Worm (Caenorhabditis elegans) whole organism, young adult: ENCODE data around the gene lipl-6.
A peak's percentile ranks its signal among the peaks of the same experiment; 100 is the strongest.

Experiments used
- B0019.2 ChIP-seq: fragments of 200-800 bp; sonication (Bioruptor generic); conservative IDR thresholded peaks from 2 replicates; pipeline ENCODE4 v1.3.6; 2022; ENCODE audit warnings: missing genetic modification reagents, missing genetic modification characterization, missing compliant biosample characterization
- B0336.3 ChIP-seq: fragments of 200-800 bp; sonication (Bioruptor generic); IDR thresholded peaks from 2 replicates; pipeline ENCODE4 v1.3.6; 2022; ENCODE audit warnings: missing genetic modification characterization, missing compliant biosample characterization
- C17E4.6 ChIP-seq: fragments of 200-800 bp; sonication (Bioruptor generic); IDR thresholded peaks from 2 replicates; pipeline ENCODE4 v1.3.6; 2022; ENCODE audit warnings: missing genetic modification reagents, missing genetic modification characterization, missing compliant biosample characterization
- F22D6.2 ChIP-seq: sonication (generic microtip); optimal IDR thresholded peaks from 2 replicates; lab custom pipeline; 2016; ENCODE audit warnings: mild to moderate bottlenecking, missing genetic modification characterization, missing compliant biosample characterization
- F52B5.7 ChIP-seq: sonication (generic microtip); optimal IDR thresholded peaks from 2 replicates; lab custom pipeline; 2016; ENCODE audit warnings: mild to moderate bottlenecking, missing genetic modification characterization, missing compliant biosample characterization
- K11D2.4 ChIP-seq: fragments of 200-800 bp; sonication (Bioruptor generic); IDR thresholded peaks from 2 replicates; pipeline ENCODE4 v1.3.6; 2022; ENCODE audit warnings: missing genetic modification reagents, missing genetic modification characterization, missing compliant biosample characterization
- T07F8.4 ChIP-seq: sonication (generic microtip); optimal IDR thresholded peaks from 2 replicates; lab custom pipeline; 2016; ENCODE audit warnings: mild to moderate bottlenecking, missing genetic modification characterization, moderate library complexity, missing compliant biosample characterization
- T26A5.8 ChIP-seq: sonication (generic microtip); optimal IDR thresholded peaks from 2 replicates; lab custom pipeline; 2016; ENCODE audit warnings: missing genetic modification characterization, missing compliant biosample characterization
- Y67H2A.10 ChIP-seq: fragments of 200-800 bp; sonication (Bioruptor generic); conservative IDR thresholded peaks from 2 replicates; pipeline ENCODE4 v1.3.6; 2022; ENCODE audit warnings: missing genetic modification reagents, missing genetic modification characterization, missing compliant biosample characterization
- akir-1 ChIP-seq: fragments of 200-800 bp; sonication (Bioruptor generic); optimal IDR thresholded peaks from 2 replicates; lab custom pipeline; 2018; ENCODE audit warnings: mild to moderate bottlenecking, missing genetic modification characterization, moderate library complexity, missing compliant biosample characterization
- aptf-2 ChIP-seq: fragments of 200-800 bp; sonication (Bioruptor generic); conservative IDR thresholded peaks from 2 replicates; pipeline ENCODE4 v1.3.6; 2022; ENCODE audit warnings: missing genetic modification reagents, missing genetic modification characterization, missing compliant biosample characterization
- aptf-3 ChIP-seq: fragments of 200-800 bp; sonication (Bioruptor generic); IDR thresholded peaks from 2 replicates; pipeline ENCODE4 v1.3.6; 2022; ENCODE audit warnings: missing genetic modification characterization, missing compliant biosample characterization
- bed-1 ChIP-seq: fragments of 200-800 bp; sonication (Bioruptor generic); IDR thresholded peaks from 2 replicates; pipeline ENCODE4 v1.3.6; 2022; ENCODE audit warnings: missing genetic modification reagents, missing genetic modification characterization, missing compliant biosample characterization
- cebp-1 ChIP-seq, 2 experiments: fragments of 200-800 bp in 1 of 2; sonication (Bioruptor generic) in 1 of 2; sonication (generic microtip) in 1 of 2; IDR thresholded peaks in 1 of 2; optimal IDR thresholded peaks in 1 of 2; 2 replicates each; pipeline versions ENCODE4 v1.3.6 to Lab custom; 2017 to 2022; ENCODE audit warnings: missing compliant biosample characterization in 2 of 2, missing genetic modification characterization in 2 of 2, mild to moderate bottlenecking in 1 of 2, missing genetic modification reagents in 1 of 2, moderate library complexity in 1 of 2
- cebp-2 ChIP-seq: fragments of 200-800 bp; sonication (Bioruptor generic); IDR thresholded peaks from 2 replicates; pipeline ENCODE4 v1.3.6; 2022; ENCODE audit warnings: missing genetic modification characterization, missing compliant biosample characterization
- dox-1 ChIP-seq: fragments of 200-800 bp; sonication (Bioruptor generic); IDR thresholded peaks from 2 replicates; pipeline ENCODE4 v1.3.6; 2022; ENCODE audit warnings: missing genetic modification reagents, missing genetic modification characterization, missing compliant biosample characterization
- ets-4 ChIP-seq: fragments of 200-800 bp; sonication (Bioruptor generic); optimal IDR thresholded peaks from 2 replicates; lab custom pipeline; 2018; ENCODE audit warnings: mild to moderate bottlenecking, missing genetic modification characterization, missing compliant biosample characterization
- hmg-1.2 ChIP-seq: fragments of 200-800 bp; sonication (Bioruptor generic); IDR thresholded peaks from 2 replicates; pipeline ENCODE4 v1.3.6; 2022; ENCODE audit warnings: missing genetic modification reagents, missing genetic modification characterization, missing compliant biosample characterization
- hrde-1 ChIP-seq: sonication (generic microtip); optimal IDR thresholded peaks from 2 replicates; lab custom pipeline; 2016; ENCODE audit warnings: missing genetic modification characterization, mild to moderate bottlenecking, missing compliant biosample characterization, moderate library complexity, missing genotype, missing genetic modification reagents, borderline replicate concordance
- let-526 ChIP-seq: fragments of 200-800 bp; sonication (Bioruptor generic); IDR thresholded peaks from 2 replicates; pipeline ENCODE4 v1.3.6; 2022; ENCODE audit warnings: missing genetic modification reagents, missing genetic modification characterization, missing compliant biosample characterization
- let-607 ChIP-seq, 2 experiments: fragments of 200-800 bp in 1 of 2; sonication (Bioruptor generic) in 1 of 2; sonication (generic microtip) in 1 of 2; optimal IDR thresholded peaks; 2 replicates each; lab custom pipeline; 2016 to 2018; ENCODE audit warnings: mild to moderate bottlenecking in 2 of 2, missing compliant biosample characterization in 2 of 2, missing genetic modification characterization in 2 of 2, moderate library complexity in 2 of 2, missing genotype in 1 of 2
- lin-35 ChIP-seq, 3 experiments: fragments of 150-350 bp in 2 of 3; sonication (generic microtip) in 1 of 3; optimal IDR thresholded peaks; 2 replicates each; lab custom pipeline; 2014 to 2018; ENCODE audit warnings: missing biosample characterization in 3 of 3, missing genetic modification characterization in 3 of 3, missing genetic modification reagents in 3 of 3
- lir-1 ChIP-seq: fragments of 200-800 bp; sonication (Bioruptor generic); conservative IDR thresholded peaks from 2 replicates; pipeline ENCODE4 v1.3.6; 2022; ENCODE audit warnings: missing genetic modification reagents, missing genetic modification characterization, missing compliant biosample characterization
- nfya-2 ChIP-seq: fragments of 200-800 bp; sonication (Bioruptor generic); IDR thresholded peaks from 2 replicates; pipeline ENCODE4 v1.3.6; 2022; ENCODE audit warnings: missing genetic modification reagents, missing genetic modification characterization, missing compliant biosample characterization
- nhr-120 ChIP-seq: fragments of 200-800 bp; sonication (Bioruptor generic); IDR thresholded peaks from 2 replicates; pipeline ENCODE4 v1.3.6; 2022; ENCODE audit warnings: missing genetic modification characterization, missing compliant biosample characterization
- nhr-179 ChIP-seq: sonication (generic microtip); optimal IDR thresholded peaks from 2 replicates; lab custom pipeline; 2016; ENCODE audit warnings: mild to moderate bottlenecking, missing genetic modification characterization, missing compliant biosample characterization
- pbrm-1 ChIP-seq: fragments of 200-800 bp; sonication (Bioruptor generic); IDR thresholded peaks from 2 replicates; pipeline ENCODE4 v1.3.6; 2022; ENCODE audit warnings: missing genetic modification reagents, missing genetic modification characterization, missing compliant biosample characterization
- pha-4 ChIP-seq: fragments of 150-350 bp; sonication (generic microtip); optimal IDR thresholded peaks from 2 replicates; lab custom pipeline; 2014; ENCODE audit warnings: missing biosample characterization, missing genetic modification reagents, missing genetic modification characterization
- repo-1 ChIP-seq: sonication (generic microtip); optimal IDR thresholded peaks from 2 replicates; lab custom pipeline; 2017; ENCODE audit warnings: mild to moderate bottlenecking, missing genetic modification characterization, missing compliant biosample characterization
- snpc-3.4 ChIP-seq: sonication (generic microtip); optimal IDR thresholded peaks from 2 replicates; lab custom pipeline; 2017; ENCODE audit warnings: missing genetic modification characterization, mild to moderate bottlenecking, missing compliant biosample characterization, antibody characterized with exemption, moderate library complexity, missing genotype, missing genetic modification reagents
- snpc-4 ChIP-seq, 5 experiments: fragments of 150-350 bp in 1 of 5; sonication (generic microtip) in 4 of 5; optimal IDR thresholded peaks; 2 replicates each; lab custom pipeline; 2014 to 2018; ENCODE audit warnings: missing genetic modification characterization in 5 of 5, missing biosample characterization in 3 of 5, antibody characterized with exemption in 2 of 5, mild to moderate bottlenecking in 2 of 5, missing compliant biosample characterization in 2 of 5, missing genotype in 2 of 5, moderate library complexity in 2 of 5, missing genetic modification reagents in 1 of 5
- somi-1 ChIP-seq: fragments of 200-800 bp; sonication (Bioruptor generic); optimal IDR thresholded peaks from 2 replicates; lab custom pipeline; 2018; ENCODE audit warnings: mild to moderate bottlenecking, missing genetic modification characterization, missing compliant biosample characterization
- sptf-2 ChIP-seq: fragments of 200-800 bp; sonication (Bioruptor generic); optimal IDR thresholded peaks from 2 replicates; lab custom pipeline; 2018; ENCODE audit warnings: mild to moderate bottlenecking, missing genetic modification characterization, missing compliant biosample characterization
- tbp1 ChIP-seq: fragments of 200-800 bp; sonication (Bioruptor generic); optimal IDR thresholded peaks from 2 replicates; lab custom pipeline; 2018; ENCODE audit warnings: mild to moderate bottlenecking, missing genetic modification characterization, missing compliant biosample characterization
- tlf-1 ChIP-seq: fragments of 200-800 bp; sonication (Bioruptor generic); optimal IDR thresholded peaks from 2 replicates; lab custom pipeline; 2018; ENCODE audit warnings: mild to moderate bottlenecking, missing genetic modification characterization, missing compliant biosample characterization
- unc-130 ChIP-seq: sonication (generic microtip); optimal IDR thresholded peaks from 2 replicates; lab custom pipeline; 2016; ENCODE audit warnings: missing genetic modification reagents, missing genetic modification characterization, missing compliant biosample characterization
- unc-62 ChIP-seq: fragments of 150-350 bp; optimal IDR thresholded peaks from 2 replicates; lab custom pipeline; 2014; ENCODE audit warnings: missing biosample characterization, missing genetic modification reagents, missing genetic modification characterization
- ztf-26 ChIP-seq: sonication (generic microtip); optimal IDR thresholded peaks from 2 replicates; lab custom pipeline; 2017; ENCODE audit warnings: missing genetic modification characterization, missing compliant biosample characterization
- ztf-6 ChIP-seq: fragments of 200-800 bp; sonication (Bioruptor generic); IDR thresholded peaks from 2 replicates; pipeline ENCODE4 v1.3.6; 2022; ENCODE audit warnings: missing genetic modification reagents, missing genetic modification characterization, missing compliant biosample characterization

The lipl-6 gene

DNA sequence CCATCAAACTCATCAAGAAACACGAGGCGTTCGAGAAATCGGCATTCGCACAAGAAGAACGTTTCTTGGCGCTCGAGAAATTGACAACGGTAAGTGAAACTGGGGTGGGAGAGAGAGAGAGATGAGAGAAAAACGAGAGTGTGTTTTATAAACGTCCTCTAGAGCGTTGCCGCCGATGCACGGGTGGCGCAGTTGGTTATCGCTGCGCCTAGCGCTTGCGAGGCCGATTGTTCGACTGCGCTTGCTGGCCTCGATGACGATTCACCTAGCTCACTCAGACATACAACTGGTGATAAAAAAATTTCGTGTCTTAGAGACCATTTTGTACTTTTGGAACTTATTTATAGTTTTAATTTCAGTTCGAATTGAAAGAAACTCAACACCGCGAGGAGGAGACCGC is 45.3 kb downstream of the lipl-6 start (continued):
- TF ChIP-seq T07F8.4 (tag; lab: Kevin White, UChicago) (peak; percentile 66), pbrm-1 (GFP tag; lab: Robert Waterston, UW) (peak; percentile 69; the same call in 1 of the 2 replicates), akir-1 (GFP tag; lab: Kevin White, UChicago) (no peak), nhr-120 (GFP tag; lab: Robert Waterston, UW) (no peak), Y67H2A.10 (GFP tag; lab: Robert Waterston, UW) (0 out of 2 replicates have a peak, but pooled peaks have one; percentile 15), ets-4 (GFP tag; lab: Kevin White, UChicago) (peak; percentile 56), lir-1 (no peak), F52B5.7 (tag; lab: Kevin White, UChicago) (peak; percentile 68), B0019.2 (GFP tag; lab: Robert Waterston, UW) (no peak), F22D6.2 (tag; lab: Kevin White, UChicago) (no peak), ztf-6 (GFP tag; lab: Robert Waterston, UW) (no peak), dox-1 (GFP tag; lab: Robert Waterston, UW) (peak; percentile 84), let-607 (tag; optimal IDR thresholded peaks at IDR 0.05; lab: Kevin White, UChicago) (peak in 1 of 2 experiments; percentile 52), K11D2.4 (GFP tag; lab: Robert Waterston, UW) (no peak), unc-62 (no peak), nfya-2 (GFP tag; lab: Robert Waterston, UW) (no peak), hrde-1 (tag; lab: Kevin White, UChicago) (peak; percentile 78), aptf-2 (GFP tag; lab: Robert Waterston, UW) (0 out of 2 replicates have a peak, but pooled peaks have one; percentile 26), B0336.3 (GFP tag; lab: Robert Waterston, UW) (peak; percentile 50; the same call in 1 of the 2 replicates), C17E4.6 (GFP tag; lab: Robert Waterston, UW) (no peak), cebp-1 (GFP tag; IDR thresholded peaks at IDR 0.05; lab: Robert Waterston, UW) (no peak), cebp-1 (tag; optimal IDR thresholded peaks at IDR 0.05; lab: Kevin White, UChicago) (peak; percentile 70), unc-130 (no peak), cebp-2 (no peak), sptf-2 (GFP tag; lab: Kevin White, UChicago) (peak; percentile 50), snpc-4 (GFP tag; optimal IDR thresholded peaks at IDR 0.05; lab: Kevin White, UChicago) (peak; percentile 69), snpc-4 (tag; optimal IDR thresholded peaks at IDR 0.05; lab: Kevin White, UChicago) (peak in 2 of 4 experiments; percentile 64 to 72), T26A5.8 (tag; lab: Kevin White, UChicago) (no peak), ztf-26 (tag; lab: Kevin White, UChicago) (peak; percentile 74), let-526 (GFP tag; lab: Robert Waterston, UW) (peak; percentile 78; the same call in 1 of the 2 replicates), nhr-179 (peak; percentile 58), tlf-1 (GFP tag; lab: Kevin White, UChicago) (peak; percentile 44), bed-1 (no peak; the same call in 1 of the 2 replicates), snpc-3.4 (tag; lab: Kevin White, UChicago) (peak; percentile 34), lin-35 (GFP tag; optimal IDR thresholded peaks at IDR 0.05; lab: Kevin White, UChicago) (peak in 1 of 3 experiments; percentile 68), somi-1 (GFP tag; lab: Kevin White, UChicago) (peak; percentile 21), pha-4 (tag; lab: Kevin White, UChicago) (no peak), repo-1 (peak; percentile 81), aptf-3 (no peak), hmg-1.2 (GFP tag; lab: Robert Waterston, UW) (peak; percentile 70), tbp1 (peak; percentile 98)
- TF ChIP-seq, all 124 proteins: peak for 76
